Worm (Caenorhabditis elegans) whole organism, mixed stage, embryonic: ENCODE measurements around the gene egl-2.

Experiments used
- ceh-43 ChIP-seq: fragments of 200-800 bp; sonication (Bioruptor generic); optimal IDR thresholded peaks from 2 replicates; lab custom pipeline; 2018; ENCODE audit warnings: mild to moderate bottlenecking, missing genetic modification characterization, moderate library complexity, missing compliant biosample characterization
- ces-1 ChIP-seq: fragments of 150-350 bp; optimal IDR thresholded peaks from 2 replicates; lab custom pipeline; 2014; ENCODE audit warnings: missing biosample characterization, missing genetic modification reagents, missing genetic modification characterization
- elt-1 ChIP-seq: sonication (generic microtip); optimal IDR thresholded peaks from 2 replicates; lab custom pipeline; 2017; ENCODE audit warnings: missing genetic modification characterization, mild to moderate bottlenecking, missing compliant biosample characterization, antibody characterized with exemption, moderate library complexity, borderline replicate concordance; ENCODE audit not compliant: insufficient read depth
- pha-4 ChIP-seq: fragments of 150-350 bp; optimal IDR thresholded peaks from 2 replicates; lab custom pipeline; 2018; ENCODE audit warnings: missing biosample characterization, missing genetic modification reagents, missing genetic modification characterization
- snpc-4 ChIP-seq: fragments of 150-350 bp; optimal IDR thresholded peaks from 2 replicates; lab custom pipeline; 2014; ENCODE audit warnings: missing biosample characterization, missing genetic modification characterization
- zip-8 ChIP-seq: fragments of 150-350 bp; optimal IDR thresholded peaks from 2 replicates; lab custom pipeline; 2014; ENCODE audit warnings: missing biosample characterization, missing genetic modification characterization
- ztf-11 ChIP-seq: fragments of 150-350 bp; optimal IDR thresholded peaks from 2 replicates; lab custom pipeline; 2014; ENCODE audit warnings: missing biosample characterization, missing genetic modification characterization

DNA sequence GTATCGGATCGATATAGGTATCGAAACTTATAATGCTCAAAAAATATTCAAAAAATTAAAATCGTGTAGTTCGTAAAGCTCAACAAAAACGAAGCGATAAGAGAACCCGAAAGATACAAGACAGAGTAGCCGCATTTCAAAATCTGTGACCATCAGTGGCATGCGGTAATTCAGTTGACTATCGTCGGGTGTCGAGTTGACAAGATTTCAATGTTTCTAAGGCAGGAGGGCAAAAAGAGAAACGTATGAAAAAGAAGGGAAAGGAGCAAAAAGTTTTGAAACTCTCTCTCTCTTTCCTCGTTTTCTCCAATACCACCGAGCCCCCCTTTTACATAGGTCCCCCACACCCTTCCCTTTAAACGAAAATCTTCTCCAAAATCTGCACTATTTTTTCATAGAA lies 22.6 kb upstream of the egl-2 start:
- no peak for TF ChIP-seq pha-4 (tag; lab: Kevin White, UChicago)
- TF ChIP-seq ceh-43 (GFP tag; lab: Kevin White, UChicago): no peak
- peak; percentile 72 for TF ChIP-seq ces-1 (GFP tag; lab: Kevin White, UChicago)
- no peak for TF ChIP-seq elt-1 (tag; lab: Kevin White, UChicago)
- no peak for TF ChIP-seq zip-8 (tag; lab: Kevin White, UChicago)
- no peak for TF ChIP-seq snpc-4 (tag; lab: Kevin White, UChicago)
- TF ChIP-seq ztf-11 (tag; lab: Kevin White, UChicago): no peak
